Fruit fly (Drosophila melanogaster): ENCODE measurements around the gene CG14658.

Gene CG14658

dm6 chr3R:4813172-4813716 lies 17.1 kb downstream of the CG14658 start (continued):
- TF ChIP-seq Usf (GFP tag; optimal IDR thresholded peaks at IDR 0.05) (peak; percentile 8), org-1 (GFP tag; optimal IDR thresholded peaks at IDR 0.05) (no peak), hth (optimal IDR thresholded peaks at IDR 0.05) (no peak), Drgx (GFP tag; IDR thresholded peaks at IDR 0.05) (0 out of 2 replicates have a peak, but pooled peaks have one; percentile 5), CG4820 (GFP tag; optimal IDR thresholded peaks at IDR 0.05) (no peak), Myb (GFP tag; optimal IDR thresholded peaks at IDR 0.05) (no peak), wdn (GFP tag; IDR thresholded peaks at IDR 0.05) (no peak), CG43689 (GFP tag; IDR thresholded peaks at IDR 0.05) (peak; percentile 36; the same call in 1 of the 2 replicates), dpn (GFP tag; optimal IDR thresholded peaks at IDR 0.05) (no peak), eyg (GFP tag; optimal IDR thresholded peaks at IDR 0.05) (no peak), CG10565 (GFP tag; optimal IDR thresholded peaks at IDR 0.05) (no peak), CG31224 (GFP tag; IDR thresholded peaks at IDR 0.05) (peak; percentile 37; the same call in 1 of the 2 replicates), repo (GFP tag; optimal IDR thresholded peaks at IDR 0.05) (no peak), sug (tag; optimal IDR thresholded peaks at IDR 0.05) (peak; percentile 58), CG5953 (GFP tag; IDR thresholded peaks at IDR 0.05) (no peak), sr (GFP tag; IDR thresholded peaks at IDR 0.05) (no peak; the same call in 1 of the 3 replicates), C15 (GFP tag; IDR thresholded peaks at IDR 0.05) (no peak), vvl (GFP tag; IDR thresholded peaks at IDR 0.05) (peak; percentile 68), CG3838 (GFP tag; optimal IDR thresholded peaks at IDR 0.05) (no peak), gsb (GFP tag; IDR thresholded peaks at IDR 0.05) (no peak; the same call in 1 of the 2 replicates), gro (GFP tag; optimal IDR thresholded peaks at IDR 0.05) (no peak), bowl (GFP tag; IDR thresholded peaks at IDR 0.05) (no peak), Hr51 (GFP tag; optimal IDR thresholded peaks at IDR 0.05) (peak in 1 of 2 experiments; percentile 35), dimm (GFP tag; IDR thresholded peaks at IDR 0.05) (no peak), grn (GFP tag; optimal IDR thresholded peaks at IDR 0.05) (peak; percentile 51), CG12104 (GFP tag; optimal IDR thresholded peaks at IDR 0.05) (peak; percentile 49), Antp (GFP tag; optimal IDR thresholded peaks at IDR 0.05) (peak; percentile 9), CG18262 (tag; optimal IDR thresholded peaks at IDR 0.05) (peak; percentile 68), CG12942 (GFP tag; optimal IDR thresholded peaks at IDR 0.05) (peak; percentile 26), CG3726 (GFP tag; IDR thresholded peaks at IDR 0.05) (no peak), Ptx1 (GFP tag; IDR thresholded peaks at IDR 0.05) (peak; percentile 71), CG15269 (tag; optimal IDR thresholded peaks at IDR 0.05) (no peak), vnd (GFP tag; IDR thresholded peaks at IDR 0.05; ENCODE audit: partially characterized antibody) (peak; percentile 46; the same call in 2 of the 3 replicates), CG12769 (tag; optimal IDR thresholded peaks at IDR 0.05) (peak; percentile 7), Fer2 (tag; optimal IDR thresholded peaks at IDR 0.05) (no peak), CG6854 (GFP tag; optimal IDR thresholded peaks at IDR 0.05) (peak; percentile 68), en (GFP tag; optimal IDR thresholded peaks at IDR 0.05) (peak; percentile 45), CG14667 (GFP tag; IDR thresholded peaks at IDR 0.05) (no peak), ab (GFP tag; optimal IDR thresholded peaks at IDR 0.05) (no peak), CG10147 (GFP tag; optimal IDR thresholded peaks at IDR 0.05) (peak; percentile 65), Bdp1 (GFP tag; optimal IDR thresholded peaks at IDR 0.05) (peak; percentile 29), NC2α (GFP tag; optimal IDR thresholded peaks at IDR 0.05) (no peak), Dip3 (GFP tag; optimal IDR thresholded peaks at IDR 0.05) (no peak), CG11504 (tag; optimal IDR thresholded peaks at IDR 0.05) (no peak), Hmx (GFP tag; optimal IDR thresholded peaks at IDR 0.05) (no peak), toy (GFP tag; IDR thresholded peaks at IDR 0.05) (no peak), bigmax (GFP tag; optimal IDR thresholded peaks at IDR 0.05) (no peak), gem (tag; optimal IDR thresholded peaks at IDR 0.05) (peak; percentile 66), br (optimal IDR thresholded peaks at IDR 0.05) (no peak), CG6254 (GFP tag; optimal IDR thresholded peaks at IDR 0.05) (peak; percentile 40), CG9797 (GFP tag; optimal IDR thresholded peaks at IDR 0.05) (peak; percentile 35), fru (optimal IDR thresholded peaks at IDR 0.05) (no peak), Taf1 (GFP tag; IDR thresholded peaks at IDR 0.05) (no peak)

Measured in whole organism, embryonic.